Worm (Caenorhabditis elegans) whole organism, young adult: ENCODE data around the gene Y54G2A.10.

Experiments used
- B0019.2 ChIP-seq: fragments of 200-800 bp; sonication (Bioruptor generic); conservative IDR thresholded peaks from 2 replicates; pipeline ENCODE4 v1.3.6; 2022; ENCODE audit warnings: missing genetic modification reagents, missing genetic modification characterization, missing compliant biosample characterization
- B0336.3 ChIP-seq: fragments of 200-800 bp; sonication (Bioruptor generic); IDR thresholded peaks from 2 replicates; pipeline ENCODE4 v1.3.6; 2022; ENCODE audit warnings: missing genetic modification characterization, missing compliant biosample characterization
- C17E4.6 ChIP-seq: fragments of 200-800 bp; sonication (Bioruptor generic); IDR thresholded peaks from 2 replicates; pipeline ENCODE4 v1.3.6; 2022; ENCODE audit warnings: missing genetic modification reagents, missing genetic modification characterization, missing compliant biosample characterization
- D2030.7 ChIP-seq: fragments of 200-800 bp; sonication (Bioruptor generic); IDR thresholded peaks from 2 replicates; pipeline ENCODE4 v1.3.6; 2022; ENCODE audit warnings: missing genetic modification reagents, missing genetic modification characterization, missing compliant biosample characterization
- F37B4.10 ChIP-seq: fragments of 200-800 bp; sonication (Bioruptor generic); IDR thresholded peaks from 2 replicates; pipeline ENCODE4 v1.3.6; 2022; ENCODE audit warnings: missing genetic modification characterization, missing compliant biosample characterization
- F57A8.1 ChIP-seq: fragments of 200-800 bp; sonication (Bioruptor generic); optimal IDR thresholded peaks from 2 replicates; lab custom pipeline; 2018; ENCODE audit warnings: mild to moderate bottlenecking, missing genetic modification characterization, moderate library complexity, missing compliant biosample characterization
- F57C9.4 ChIP-seq: sonication (generic microtip); optimal IDR thresholded peaks from 2 replicates; lab custom pipeline; 2017; ENCODE audit warnings: mild to moderate bottlenecking, missing genetic modification characterization, missing compliant biosample characterization
- K11D2.4 ChIP-seq: fragments of 200-800 bp; sonication (Bioruptor generic); IDR thresholded peaks from 2 replicates; pipeline ENCODE4 v1.3.6; 2022; ENCODE audit warnings: missing genetic modification reagents, missing genetic modification characterization, missing compliant biosample characterization
- Y53F4B.3 ChIP-seq: fragments of 200-800 bp; sonication (Bioruptor generic); IDR thresholded peaks from 2 replicates; pipeline ENCODE4 v1.3.6; 2022; ENCODE audit warnings: missing genetic modification reagents, missing genetic modification characterization, missing compliant biosample characterization
- Y67H2A.10 ChIP-seq: fragments of 200-800 bp; sonication (Bioruptor generic); conservative IDR thresholded peaks from 2 replicates; pipeline ENCODE4 v1.3.6; 2022; ENCODE audit warnings: missing genetic modification reagents, missing genetic modification characterization, missing compliant biosample characterization
- akir-1 ChIP-seq: fragments of 200-800 bp; sonication (Bioruptor generic); optimal IDR thresholded peaks from 2 replicates; lab custom pipeline; 2018; ENCODE audit warnings: mild to moderate bottlenecking, missing genetic modification characterization, moderate library complexity, missing compliant biosample characterization
- atf-7 ChIP-seq: sonication (generic microtip); optimal IDR thresholded peaks from 2 replicates; lab custom pipeline; 2017; ENCODE audit warnings: mild to moderate bottlenecking, missing genetic modification characterization, missing compliant biosample characterization
- attf-5 ChIP-seq: fragments of 200-800 bp; sonication (Bioruptor generic); optimal IDR thresholded peaks from 2 replicates; lab custom pipeline; 2018; ENCODE audit warnings: mild to moderate bottlenecking, missing genetic modification characterization, missing compliant biosample characterization
- attf-6 ChIP-seq: fragments of 200-800 bp; sonication (Bioruptor generic); IDR thresholded peaks from 2 replicates; pipeline ENCODE4 v1.3.6; 2022; ENCODE audit warnings: missing genetic modification reagents, missing genetic modification characterization, missing compliant biosample characterization
- bed-1 ChIP-seq: fragments of 200-800 bp; sonication (Bioruptor generic); IDR thresholded peaks from 2 replicates; pipeline ENCODE4 v1.3.6; 2022; ENCODE audit warnings: missing genetic modification reagents, missing genetic modification characterization, missing compliant biosample characterization
- ceh-27 ChIP-seq: fragments of 200-800 bp; sonication (Bioruptor generic); optimal IDR thresholded peaks from 2 replicates; lab custom pipeline; 2018; ENCODE audit warnings: mild to moderate bottlenecking, missing genetic modification characterization, moderate library complexity, missing compliant biosample characterization
- ceh-79 ChIP-seq: sonication (generic microtip); optimal IDR thresholded peaks from 2 replicates; lab custom pipeline; 2017; ENCODE audit warnings: mild to moderate bottlenecking, missing genetic modification characterization, missing compliant biosample characterization
- dox-1 ChIP-seq: fragments of 200-800 bp; sonication (Bioruptor generic); IDR thresholded peaks from 2 replicates; pipeline ENCODE4 v1.3.6; 2022; ENCODE audit warnings: missing genetic modification reagents, missing genetic modification characterization, missing compliant biosample characterization
- dpff-1 ChIP-seq: sonication (generic microtip); optimal IDR thresholded peaks from 2 replicates; lab custom pipeline; 2017; ENCODE audit warnings: mild to moderate bottlenecking, missing genetic modification characterization, missing compliant biosample characterization
- dpl-1 ChIP-seq: fragments of 150-350 bp; optimal IDR thresholded peaks from 2 replicates; lab custom pipeline; 2014; ENCODE audit warnings: missing biosample characterization, missing genetic modification reagents, missing genetic modification characterization
- egl-44 ChIP-seq: fragments of 200-800 bp; sonication (Bioruptor generic); IDR thresholded peaks from 2 replicates; pipeline ENCODE4 v1.3.6; 2022; ENCODE audit warnings: missing genetic modification reagents, missing genetic modification characterization, missing compliant biosample characterization
- fkh-3 ChIP-seq: sonication (generic microtip); optimal IDR thresholded peaks from 2 replicates; lab custom pipeline; 2016; ENCODE audit warnings: mild to moderate bottlenecking, missing genetic modification characterization, missing compliant biosample characterization
- gei-17 ChIP-seq: fragments of 200-800 bp; sonication (Bioruptor generic); optimal IDR thresholded peaks from 2 replicates; lab custom pipeline; 2018; ENCODE audit warnings: mild to moderate bottlenecking, missing genetic modification characterization, missing compliant biosample characterization
- hmg-20 ChIP-seq: fragments of 200-800 bp; sonication (Bioruptor generic); IDR thresholded peaks from 2 replicates; pipeline ENCODE4 v1.3.6; 2022; ENCODE audit warnings: missing genetic modification reagents, missing genetic modification characterization, missing compliant biosample characterization
- hrde-1 ChIP-seq: sonication (generic microtip); optimal IDR thresholded peaks from 2 replicates; lab custom pipeline; 2016; ENCODE audit warnings: missing genetic modification characterization, mild to moderate bottlenecking, missing compliant biosample characterization, moderate library complexity, missing genotype, missing genetic modification reagents, borderline replicate concordance
- lag-1 ChIP-seq: fragments of 200-800 bp; sonication (Bioruptor generic); IDR thresholded peaks from 2 replicates; pipeline ENCODE4 v1.3.6; 2022; ENCODE audit warnings: missing genetic modification reagents, missing genetic modification characterization, missing compliant biosample characterization
- lin-26 ChIP-seq: fragments of 200-800 bp; sonication (Bioruptor generic); IDR thresholded peaks from 2 replicates; pipeline ENCODE4 v1.3.6; 2022; ENCODE audit warnings: missing genetic modification reagents, missing genetic modification characterization, missing compliant biosample characterization
- madf-10 ChIP-seq: sonication (generic microtip); optimal IDR thresholded peaks from 2 replicates; lab custom pipeline; 2016; ENCODE audit warnings: mild to moderate bottlenecking, missing genetic modification characterization, missing compliant biosample characterization
- madf-8 ChIP-seq: fragments of 200-800 bp; sonication (Bioruptor generic); conservative IDR thresholded peaks from 2 replicates; pipeline ENCODE4 v1.3.6; 2022; ENCODE audit warnings: missing genetic modification reagents, missing genetic modification characterization, missing compliant biosample characterization
- mcd-1 ChIP-seq: fragments of 200-800 bp; sonication (Bioruptor generic); IDR thresholded peaks from 2 replicates; pipeline ENCODE4 v1.3.6; 2022; ENCODE audit warnings: missing genetic modification reagents, missing genetic modification characterization, missing compliant biosample characterization
- nhr-179 ChIP-seq: sonication (generic microtip); optimal IDR thresholded peaks from 2 replicates; lab custom pipeline; 2016; ENCODE audit warnings: mild to moderate bottlenecking, missing genetic modification characterization, missing compliant biosample characterization
- nhr-80 ChIP-seq: sonication (generic microtip); optimal IDR thresholded peaks from 2 replicates; lab custom pipeline; 2016; ENCODE audit warnings: missing genetic modification characterization, missing compliant biosample characterization
- rpc-1 ChIP-seq, 2 experiments: fragments of 150-350 bp in 1 of 2; sonication (generic microtip) in 1 of 2; optimal IDR thresholded peaks; 2 replicates each; lab custom pipeline; 2014 to 2018; ENCODE audit warnings: missing biosample characterization in 1 of 2, missing genetic modification characterization in 1 of 2, missing genetic modification reagents in 1 of 2, missing genotype in 1 of 2
- snpc-1.3 ChIP-seq: sonication (generic microtip); optimal IDR thresholded peaks from 2 replicates; lab custom pipeline; 2017; ENCODE audit warnings: missing genetic modification characterization, mild to moderate bottlenecking, missing compliant biosample characterization, antibody characterized with exemption, moderate library complexity, missing genotype, missing genetic modification reagents; ENCODE audit not compliant: insufficient read depth
- snpc-3.4 ChIP-seq: sonication (generic microtip); optimal IDR thresholded peaks from 2 replicates; lab custom pipeline; 2017; ENCODE audit warnings: missing genetic modification characterization, mild to moderate bottlenecking, missing compliant biosample characterization, antibody characterized with exemption, moderate library complexity, missing genotype, missing genetic modification reagents
- somi-1 ChIP-seq: fragments of 200-800 bp; sonication (Bioruptor generic); optimal IDR thresholded peaks from 2 replicates; lab custom pipeline; 2018; ENCODE audit warnings: mild to moderate bottlenecking, missing genetic modification characterization, missing compliant biosample characterization
- tbp1 ChIP-seq: fragments of 200-800 bp; sonication (Bioruptor generic); optimal IDR thresholded peaks from 2 replicates; lab custom pipeline; 2018; ENCODE audit warnings: mild to moderate bottlenecking, missing genetic modification characterization, missing compliant biosample characterization
- zfh-2 ChIP-seq: fragments of 200-800 bp; sonication (Bioruptor generic); conservative IDR thresholded peaks from 2 replicates; pipeline ENCODE4 v1.3.6; 2022; ENCODE audit warnings: missing genetic modification reagents, missing genetic modification characterization, missing compliant biosample characterization
- zim-3 ChIP-seq: sonication (generic microtip); optimal IDR thresholded peaks from 2 replicates; lab custom pipeline; 2017; ENCODE audit warnings: mild to moderate bottlenecking, missing genetic modification characterization, moderate library complexity, missing compliant biosample characterization
- ztf-18 ChIP-seq: sonication (generic microtip); optimal IDR thresholded peaks from 2 replicates; lab custom pipeline; 2016; ENCODE audit warnings: missing genotype, mild to moderate bottlenecking, missing genetic modification characterization, missing compliant biosample characterization
- ztf-22 ChIP-seq: fragments of 200-800 bp; sonication (Bioruptor generic); optimal IDR thresholded peaks from 2 replicates; lab custom pipeline; 2018; ENCODE audit warnings: mild to moderate bottlenecking, missing genetic modification characterization, moderate library complexity, missing compliant biosample characterization
- ztf-26 ChIP-seq: sonication (generic microtip); optimal IDR thresholded peaks from 2 replicates; lab custom pipeline; 2017; ENCODE audit warnings: missing genetic modification characterization, missing compliant biosample characterization
- ztf-28 ChIP-seq: fragments of 200-800 bp; sonication (Bioruptor generic); IDR thresholded peaks from 2 replicates; pipeline ENCODE4 v1.3.6; 2022; ENCODE audit warnings: missing genetic modification reagents, missing genetic modification characterization, missing compliant biosample characterization

Gene Y54G2A.10

DNA sequence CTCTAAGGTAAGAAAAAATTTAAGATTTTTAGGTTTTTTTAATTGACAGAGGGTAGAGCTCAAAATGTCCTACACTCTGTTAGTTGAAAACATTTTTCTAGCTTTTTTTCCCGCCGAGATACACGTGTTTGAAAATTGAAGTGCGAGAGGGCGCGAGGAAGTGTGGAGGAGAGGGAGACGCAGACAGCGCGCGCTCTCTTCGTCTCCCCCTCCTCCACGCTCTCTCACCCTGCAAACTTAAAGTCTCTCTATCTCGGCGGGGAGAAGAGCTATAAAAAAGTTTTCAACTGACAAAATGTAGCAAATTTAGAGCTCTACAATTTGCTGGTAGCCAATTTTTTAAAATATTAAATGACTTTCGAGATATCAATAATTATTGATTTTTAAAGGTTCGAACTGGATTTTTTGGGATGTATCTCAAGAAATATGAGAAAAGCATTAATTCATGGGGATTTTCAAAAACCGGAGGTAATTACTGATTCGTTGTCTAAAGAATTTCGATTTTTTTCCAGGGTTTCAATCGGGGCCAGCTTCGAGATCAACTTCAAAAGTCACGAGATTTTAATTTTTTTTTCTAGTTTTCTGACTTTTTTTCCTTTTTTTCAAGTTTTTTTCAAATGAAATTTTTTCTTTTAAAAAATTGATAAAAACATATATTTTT lies 34.3 kb upstream of the Y54G2A.10 start (continued):
- peak; percentile 77 for TF ChIP-seq zfh-2 (GFP tag; lab: Robert Waterston, UW)
- no peak for TF ChIP-seq nhr-80 (tag; lab: Kevin White, UChicago)
- TF ChIP-seq dpl-1 (GFP tag; lab: Kevin White, UChicago) = no peak
- peak; percentile 27; the same call in 1 of the 2 replicates for TF ChIP-seq mcd-1 (GFP tag; lab: Robert Waterston, UW)
- TF ChIP-seq D2030.7 (GFP tag; lab: Robert Waterston, UW) = no peak
- TF ChIP-seq madf-8 = no peak
- TF ChIP-seq snpc-3.4 (tag; lab: Kevin White, UChicago) = no peak
- TF ChIP-seq ztf-28 (GFP tag; lab: Robert Waterston, UW) = no peak
- peak; percentile 64 for TF ChIP-seq ceh-79
- 0 out of 2 replicates have a peak, but pooled peaks have one; percentile 41 for TF ChIP-seq lin-26 (GFP tag; lab: Robert Waterston, UW)
- TF ChIP-seq dpff-1 (tag; lab: Kevin White, UChicago) = peak; percentile 71
- TF ChIP-seq zim-3 (tag; lab: Kevin White, UChicago) = peak; percentile 34
- TF ChIP-seq B0019.2 (GFP tag; lab: Robert Waterston, UW) = 0 out of 2 replicates have a peak, but pooled peaks have one; percentile 16
- peak; percentile 27; the same call in 1 of the 2 replicates for TF ChIP-seq dox-1
- no peak for TF ChIP-seq ceh-27
- 0 out of 2 replicates have a peak, but pooled peaks have one; percentile 49 for TF ChIP-seq hmg-20
- TF ChIP-seq madf-10 (tag; lab: Kevin White, UChicago) = no peak
- TF ChIP-seq C17E4.6 = no peak

DNA sequence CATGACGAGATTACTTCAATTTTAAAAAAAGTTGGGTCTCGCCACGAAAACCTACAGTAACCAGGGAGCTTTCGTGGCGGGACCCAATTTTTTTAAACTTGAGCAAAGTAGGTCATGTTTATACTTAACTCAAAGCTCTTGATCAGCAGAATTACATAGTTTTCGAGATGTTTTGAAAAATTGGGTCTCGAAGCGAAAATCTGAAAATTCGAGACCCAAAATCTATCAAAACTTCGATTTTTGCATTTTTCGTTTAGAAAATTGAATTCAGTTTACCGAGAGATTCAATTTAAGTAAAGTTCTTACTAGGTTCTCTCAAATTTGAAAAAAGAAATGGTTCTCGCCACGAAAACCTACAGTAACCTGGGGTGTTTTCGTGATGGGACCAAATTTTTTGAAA lies 29.4 kb upstream of the Y54G2A.10 start:
- peak; percentile 7 for TF ChIP-seq somi-1 (GFP tag; lab: Kevin White, UChicago)
- no peak for TF ChIP-seq mcd-1 (GFP tag; lab: Robert Waterston, UW)
- TF ChIP-seq, all 124 proteins: peak for 1

DNA sequence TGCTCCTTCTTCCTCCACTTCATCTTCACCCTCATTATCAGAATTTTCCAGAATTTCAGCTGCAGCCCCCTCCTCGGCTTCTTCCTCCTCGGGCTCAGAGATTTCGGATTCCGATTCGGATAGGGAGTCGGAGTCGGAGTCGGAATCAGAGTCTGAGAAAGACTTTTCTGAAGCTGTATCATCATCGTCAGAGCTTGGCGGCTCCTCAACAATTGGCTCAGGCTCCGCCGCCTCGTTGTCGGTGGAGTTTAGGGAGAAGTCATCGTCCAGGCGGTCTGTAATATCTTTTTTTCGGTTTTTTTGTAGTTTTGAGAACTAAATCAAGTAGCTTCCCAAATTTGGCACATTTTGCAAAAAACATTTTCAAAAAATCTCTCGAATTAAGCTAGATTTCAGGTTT lies 28.7 kb upstream of the Y54G2A.10 start:
- TF ChIP-seq atf-7 (tag; lab: Kevin White, UChicago) (no peak), tbp1 (no peak), fkh-3 (tag; lab: Kevin White, UChicago) (peak; percentile 23), F57C9.4 (tag; lab: Kevin White, UChicago) (no peak), ztf-18 (tag; lab: Kevin White, UChicago) (no peak), K11D2.4 (GFP tag; lab: Robert Waterston, UW) (no peak), akir-1 (GFP tag; lab: Kevin White, UChicago) (no peak), nhr-179 (tag; lab: Kevin White, UChicago) (no peak), F57A8.1 (GFP tag; lab: Kevin White, UChicago) (no peak), dpl-1 (GFP tag; lab: Kevin White, UChicago) (no peak), lag-1 (no peak), mcd-1 (GFP tag; lab: Robert Waterston, UW) (no peak), ceh-27 (no peak), snpc-3.4 (tag; lab: Kevin White, UChicago) (no peak), dox-1 (no peak), ztf-28 (GFP tag; lab: Robert Waterston, UW) (no peak), B0336.3 (GFP tag; lab: Robert Waterston, UW) (0 out of 2 replicates have a peak, but pooled peaks have one; percentile 11), attf-6 (GFP tag; lab: Robert Waterston, UW) (no peak), zim-3 (tag; lab: Kevin White, UChicago) (no peak), hrde-1 (tag; lab: Kevin White, UChicago) (no peak), ztf-22 (GFP tag; lab: Kevin White, UChicago) (no peak), egl-44 (no peak), madf-10 (tag; lab: Kevin White, UChicago) (no peak), gei-17 (GFP tag; lab: Kevin White, UChicago) (no peak), snpc-1.3 (no peak), Y67H2A.10 (GFP tag; lab: Robert Waterston, UW) (0 out of 2 replicates have a peak, but pooled peaks have one; percentile 10), rpc-1 (optimal IDR thresholded peaks at IDR 0.05; lab: Kevin White, UChicago) (no peak), rpc-1 (tag; optimal IDR thresholded peaks at IDR 0.05; lab: Kevin White, UChicago) (no peak), ztf-26 (tag; lab: Kevin White, UChicago) (peak; percentile 12), bed-1 (no peak), attf-5 (GFP tag; lab: Kevin White, UChicago) (no peak), F37B4.10 (no peak), Y53F4B.3 (GFP tag; lab: Robert Waterston, UW) (no peak), nhr-80 (tag; lab: Kevin White, UChicago) (no peak)
